Fruit fly (Drosophila melanogaster) whole organism, embryonic: ENCODE data around the gene CG3091.

Experiments
- Adf1 ChIP-seq: fragments of 200-800 bp; sonication (Bioruptor generic); IDR thresholded peaks from 2 replicates; pipeline ENCODE4 v1.3.6; 2022; ENCODE audit warnings: missing biosample characterization, missing genetic modification characterization
- Bteb2 ChIP-seq: fragments of 200-800 bp; sonication (Bioruptor generic); optimal IDR thresholded peaks from 2 replicates; lab custom pipeline; 2016; ENCODE audit warnings: missing biosample characterization, missing genetic modification characterization
- CG11560 ChIP-seq: fragments of 200-800 bp; sonication (Bioruptor generic); IDR thresholded peaks from 3 replicates; pipeline ENCODE4 v1.3.6; 2022; ENCODE audit warnings: missing biosample characterization, missing genetic modification characterization
- CG11696 ChIP-seq: fragments of 200-800 bp; sonication (Bioruptor generic); IDR thresholded peaks from 2 replicates; pipeline ENCODE4 v1.3.6; 2022; ENCODE audit warnings: missing biosample characterization, missing genetic modification characterization
- CG11723 ChIP-seq: fragments of 200-800 bp; sonication (Bioruptor generic); optimal IDR thresholded peaks from 2 replicates; lab custom pipeline; 2017; ENCODE audit warnings: missing biosample characterization, mild to moderate bottlenecking, missing genetic modification characterization
- CG13123 ChIP-seq: fragments of 200-800 bp; sonication (Bioruptor generic); optimal IDR thresholded peaks from 2 replicates; lab custom pipeline; 2016; ENCODE audit warnings: missing biosample characterization, missing genetic modification characterization
- CG13624 ChIP-seq: fragments of 200-800 bp; sonication (Bioruptor generic); optimal IDR thresholded peaks from 2 replicates; lab custom pipeline; 2016; ENCODE audit warnings: missing biosample characterization, missing genetic modification characterization
- CG14860 ChIP-seq: fragments of 200-800 bp; sonication (Bioruptor generic); IDR thresholded peaks from 3 replicates; pipeline ENCODE4 v1.3.6; 2022; ENCODE audit warnings: missing biosample characterization, missing genetic modification characterization; ENCODE audit not compliant: partially characterized antibody
- CG15011 ChIP-seq: fragments of 200-800 bp; sonication (Bioruptor generic); optimal IDR thresholded peaks from 3 replicates; lab custom pipeline; 2018; ENCODE audit warnings: missing biosample characterization, mild to moderate bottlenecking, missing genetic modification characterization
- CG1647 ChIP-seq: fragments of 200-800 bp; sonication (Bioruptor generic); optimal IDR thresholded peaks from 3 replicates; lab custom pipeline; 2016; ENCODE audit warnings: missing biosample characterization, missing genetic modification characterization
- CG17186 ChIP-seq: fragments of 200-800 bp; sonication (Bioruptor generic); optimal IDR thresholded peaks from 3 replicates; lab custom pipeline; 2017; ENCODE audit warnings: missing biosample characterization, missing genetic modification reagents, missing genetic modification characterization
- CG18262 ChIP-seq: fragments of 200-800 bp; optimal IDR thresholded peaks from 3 replicates; lab custom pipeline; 2019; ENCODE audit warnings: missing biosample characterization, mild to moderate bottlenecking, missing genetic modification characterization, moderate library complexity
- CG2202 ChIP-seq: fragments of 200-800 bp; sonication (Bioruptor generic); optimal IDR thresholded peaks from 2 replicates; lab custom pipeline; 2018; ENCODE audit warnings: missing biosample characterization, mild to moderate bottlenecking, missing genetic modification characterization
- CG31224 ChIP-seq: fragments of 200-800 bp; sonication (Bioruptor generic); IDR thresholded peaks from 2 replicates; pipeline ENCODE4 v1.3.6; 2022; ENCODE audit warnings: missing biosample characterization, missing genetic modification characterization
- CG3407 ChIP-seq: fragments of 200-800 bp; sonication (Bioruptor generic); optimal IDR thresholded peaks from 2 replicates; lab custom pipeline; 2018; ENCODE audit warnings: missing biosample characterization, mild to moderate bottlenecking, missing genetic modification characterization
- CG34422 ChIP-seq: fragments of 200-800 bp; sonication (Bioruptor generic); IDR thresholded peaks from 3 replicates; pipeline ENCODE4 v1.3.6; 2022; ENCODE audit warnings: missing biosample characterization, missing genetic modification characterization
- CG4282 ChIP-seq: fragments of 200-800 bp; sonication (Bioruptor generic); optimal IDR thresholded peaks from 2 replicates; lab custom pipeline; 2016; ENCODE audit warnings: missing biosample characterization, missing genetic modification characterization
- CG43689 ChIP-seq: fragments of 200-800 bp; sonication (Bioruptor generic); IDR thresholded peaks from 2 replicates; pipeline ENCODE4 v1.3.6; 2022; ENCODE audit warnings: missing biosample characterization, missing genetic modification characterization
- CG4424 ChIP-seq: fragments of 200-800 bp; sonication (Bioruptor generic); optimal IDR thresholded peaks from 3 replicates; lab custom pipeline; 2016; ENCODE audit warnings: missing biosample characterization, missing genetic modification characterization
- CG7556 ChIP-seq: fragments of 200-800 bp; sonication (Bioruptor generic); optimal IDR thresholded peaks from 2 replicates; lab custom pipeline; 2017; ENCODE audit warnings: missing biosample characterization, mild to moderate bottlenecking, missing genetic modification characterization
- Dfd ChIP-seq, 2 experiments: fragments of >200 bp; optimal IDR thresholded peaks; 2 replicates each; lab custom pipeline; 2017; ENCODE audit warnings: missing biosample characterization in 2 of 2, missing genetic modification characterization in 2 of 2
- Dip2 ChIP-seq: fragments of 200-800 bp; sonication (Bioruptor generic); IDR thresholded peaks from 2 replicates; pipeline ENCODE4 v1.3.6; 2022; ENCODE audit warnings: missing biosample characterization, missing genetic modification characterization
- ERR ChIP-seq: fragments of 200-800 bp; sonication (Bioruptor generic); optimal IDR thresholded peaks from 2 replicates; lab custom pipeline; 2016; ENCODE audit warnings: missing biosample characterization, missing genetic modification characterization
- Hr51 ChIP-seq, 2 experiments: fragments of 200-800 bp; sonication (Bioruptor generic); optimal IDR thresholded peaks; 2 replicates in 1 of 2; 3 replicates in 1 of 2; lab custom pipeline; 2016 to 2018; ENCODE audit warnings: missing biosample characterization in 2 of 2, missing genetic modification characterization in 2 of 2, mild to moderate bottlenecking in 1 of 2, moderate library complexity in 1 of 2
- MBD-R2 ChIP-seq: fragments of 200-800 bp; sonication (Bioruptor generic); IDR thresholded peaks from 2 replicates; pipeline ENCODE4 v1.3.6; 2022; ENCODE audit warnings: missing biosample characterization, missing genetic modification characterization
- MTF-1 ChIP-seq: fragments of 200-800 bp; sonication (Bioruptor generic); optimal IDR thresholded peaks from 2 replicates; lab custom pipeline; 2018; ENCODE audit warnings: missing biosample characterization, mild to moderate bottlenecking, missing genetic modification characterization, borderline replicate concordance
- Max ChIP-seq: fragments of 200-800 bp; sonication (Bioruptor generic); optimal IDR thresholded peaks from 2 replicates; lab custom pipeline; 2016; ENCODE audit warnings: missing biosample characterization, mild to moderate bottlenecking, missing genetic modification characterization
- Myb ChIP-seq: fragments of 200-800 bp; sonication (Bioruptor generic); optimal IDR thresholded peaks from 2 replicates; lab custom pipeline; 2016; ENCODE audit warnings: missing biosample characterization, missing genetic modification characterization
- NFAT ChIP-seq: fragments of 200-800 bp; sonication (Bioruptor generic); IDR thresholded peaks from 2 replicates; pipeline ENCODE4 v1.3.6; 2022; ENCODE audit warnings: missing biosample characterization, missing genetic modification characterization
- PHDP ChIP-seq: fragments of 200-800 bp; sonication (Bioruptor generic); optimal IDR thresholded peaks from 3 replicates; lab custom pipeline; 2018; ENCODE audit warnings: missing biosample characterization, mild to moderate bottlenecking, missing genetic modification characterization, moderate library complexity
- Side ChIP-seq: fragments of 200-800 bp; sonication (Bioruptor generic); optimal IDR thresholded peaks from 2 replicates; lab custom pipeline; 2016; ENCODE audit warnings: missing biosample characterization, missing genetic modification characterization
- Sin3A ChIP-seq: fragments of >200 bp; optimal IDR thresholded peaks from 2 replicates; lab custom pipeline; 2018
- Sry-β ChIP-seq: fragments of 200-800 bp; sonication (Bioruptor generic); optimal IDR thresholded peaks from 2 replicates; lab custom pipeline; 2018; ENCODE audit warnings: missing biosample characterization, mild to moderate bottlenecking, missing genetic modification characterization, moderate library complexity
- Ssrp ChIP-seq: fragments of 200-800 bp; sonication (Bioruptor generic); optimal IDR thresholded peaks from 2 replicates; lab custom pipeline; 2018; ENCODE audit warnings: missing biosample characterization, mild to moderate bottlenecking, missing genetic modification characterization, moderate library complexity
- bowl ChIP-seq: fragments of 200-800 bp; sonication (Bioruptor generic); IDR thresholded peaks from 2 replicates; pipeline ENCODE4 v1.3.6; 2022; ENCODE audit warnings: missing biosample characterization, missing genetic modification characterization
- bsh ChIP-seq, 2 experiments: fragments of 200-800 bp; sonication (Bioruptor generic); optimal IDR thresholded peaks; 2 replicates each; lab custom pipeline; 2017 to 2018; ENCODE audit warnings: mild to moderate bottlenecking in 2 of 2, missing biosample characterization in 2 of 2, missing genetic modification characterization in 2 of 2, moderate library complexity in 1 of 2
- cg ChIP-seq: fragments of 200-800 bp; sonication (Bioruptor generic); optimal IDR thresholded peaks from 3 replicates; lab custom pipeline; 2019; ENCODE audit warnings: missing biosample characterization, mild to moderate bottlenecking, missing genetic modification characterization, moderate library complexity
- gcm ChIP-seq: fragments of 200-800 bp; sonication (Bioruptor generic); optimal IDR thresholded peaks from 2 replicates; lab custom pipeline; 2019; ENCODE audit warnings: missing biosample characterization, mild to moderate bottlenecking, missing genetic modification characterization, moderate library complexity
- ken ChIP-seq: fragments of 200-800 bp; sonication (Bioruptor generic); IDR thresholded peaks from 3 replicates; pipeline ENCODE4 v1.3.6; 2022; ENCODE audit warnings: missing biosample characterization, missing genetic modification characterization
- pnt ChIP-seq: fragments of 200-800 bp; sonication (Bioruptor generic); optimal IDR thresholded peaks from 3 replicates; lab custom pipeline; 2016; ENCODE audit warnings: missing biosample characterization, missing genetic modification characterization
- sd ChIP-seq: fragments of 200-800 bp; sonication (Bioruptor generic); optimal IDR thresholded peaks from 3 replicates; lab custom pipeline; 2018; ENCODE audit warnings: missing biosample characterization, mild to moderate bottlenecking, missing genetic modification characterization, moderate library complexity
- slp2 ChIP-seq: fragments of 200-800 bp; sonication (Bioruptor generic); optimal IDR thresholded peaks from 2 replicates; lab custom pipeline; 2016; ENCODE audit warnings: missing biosample characterization, missing genetic modification characterization
- sr ChIP-seq: fragments of 200-800 bp; sonication (Bioruptor generic); IDR thresholded peaks from 3 replicates; pipeline ENCODE4 v1.3.6; 2022; ENCODE audit warnings: missing biosample characterization, missing genetic modification characterization
- vvl ChIP-seq: fragments of 200-800 bp; sonication (Bioruptor generic); IDR thresholded peaks from 2 replicates; pipeline ENCODE4 v1.3.6; 2022; ENCODE audit warnings: missing biosample characterization, missing genetic modification characterization

Gene CG3091

dm6 chrX:2297428-2298200 is 43.6 kb upstream of the CG3091 start (continued):
- TF ChIP-seq bsh (GFP tag; optimal IDR thresholded peaks at IDR 0.05; lab: Kevin White, UChicago) (peak; percentile 87 to 99), sd (tag; lab: Kevin White, UChicago) (peak; percentile 94), Dfd (GFP tag; optimal IDR thresholded peaks at IDR 0.05; lab: Kevin White, UChicago) (no peak), bowl (peak; percentile 96), Max (GFP tag; lab: Kevin White, UChicago) (peak; percentile 98), CG13123 (GFP tag; lab: Kevin White, UChicago) (peak; percentile 98), CG14860 (no peak), Dip2 (GFP tag; lab: Robert Waterston, UW) (peak; percentile 70; the same call in 1 of the 2 replicates), vvl (GFP tag; lab: Robert Waterston, UW) (peak; percentile 99), CG3407 (GFP tag; lab: Kevin White, UChicago) (peak; percentile 98), CG43689 (peak; percentile 96), Adf1 (GFP tag; lab: Robert Waterston, UW) (peak; percentile 98), CG11723 (peak; percentile 97), CG17186 (GFP tag; lab: Kevin White, UChicago) (peak; percentile 95), CG2202 (tag; lab: Kevin White, UChicago) (peak; percentile 95), MTF-1 (GFP tag; lab: Kevin White, UChicago) (peak; percentile 97), NFAT (GFP tag; lab: Robert Waterston, UW) (peak; percentile 97), Sry-β (GFP tag; lab: Kevin White, UChicago) (peak; percentile 68), Side (GFP tag; lab: Kevin White, UChicago) (peak; percentile 99), sr (GFP tag; lab: Robert Waterston, UW) (peak; percentile 92), ken (GFP tag; lab: Robert Waterston, UW) (peak; percentile 99), slp2 (GFP tag; lab: Kevin White, UChicago) (peak; percentile 99), Bteb2 (GFP tag; lab: Kevin White, UChicago) (peak; percentile 98), CG34422 (peak; percentile 99), CG1647 (GFP tag; lab: Kevin White, UChicago) (peak; percentile 99), Myb (GFP tag; lab: Kevin White, UChicago) (peak; percentile 93), PHDP (tag; lab: Kevin White, UChicago) (peak; percentile 98), CG4282 (GFP tag; lab: Kevin White, UChicago) (peak; percentile 98), MBD-R2 (GFP tag; lab: Robert Waterston, UW) (peak; percentile 98), CG7556 (GFP tag; lab: Kevin White, UChicago) (peak; percentile 99), CG11696 (GFP tag; lab: Robert Waterston, UW) (peak; percentile 89), Ssrp (tag; lab: Kevin White, UChicago) (peak; percentile 98), gcm (GFP tag; lab: Kevin White, UChicago) (peak; percentile 97), CG15011 (GFP tag; lab: Kevin White, UChicago) (peak; percentile 96), CG18262 (tag; lab: Kevin White, UChicago) (peak; percentile 98), pnt (GFP tag; lab: Kevin White, UChicago) (peak; percentile 99), Sin3A (lab: Kevin White, UChicago) (no peak), ERR (GFP tag; lab: Kevin White, UChicago) (peak; percentile 98), Hr51 (GFP tag; optimal IDR thresholded peaks at IDR 0.05; lab: Kevin White, UChicago) (peak; percentile 98), CG4424 (GFP tag; lab: Kevin White, UChicago) (peak; percentile 99), CG11560 (tag; lab: Robert Waterston, UW) (peak; percentile 92), CG31224 (GFP tag; lab: Robert Waterston, UW) (peak; percentile 92), CG13624 (GFP tag; lab: Kevin White, UChicago) (peak; percentile 98), cg (GFP tag; lab: Kevin White, UChicago) (peak; percentile 8)
